Worm (Caenorhabditis elegans) whole organism, young adult: ENCODE measurements around the gene C03G6.6.
"Not testable (repeated sequence)": the region's sequence is repeated elsewhere in the genome, so short reads cannot be mapped to it uniquely, and the experiment has no call there.

ENCODE experiments used
- B0336.3 ChIP-seq: fragments of 200-800 bp; sonication (Bioruptor generic); IDR thresholded peaks from 2 replicates; pipeline ENCODE4 v1.3.6; 2022; ENCODE audit warnings: missing genetic modification characterization, missing compliant biosample characterization
- C17E4.6 ChIP-seq: fragments of 200-800 bp; sonication (Bioruptor generic); IDR thresholded peaks from 2 replicates; pipeline ENCODE4 v1.3.6; 2022; ENCODE audit warnings: missing genetic modification reagents, missing genetic modification characterization, missing compliant biosample characterization
- D2030.7 ChIP-seq: fragments of 200-800 bp; sonication (Bioruptor generic); IDR thresholded peaks from 2 replicates; pipeline ENCODE4 v1.3.6; 2022; ENCODE audit warnings: missing genetic modification reagents, missing genetic modification characterization, missing compliant biosample characterization
- F10E7.11 ChIP-seq: sonication (generic microtip); optimal IDR thresholded peaks from 2 replicates; lab custom pipeline; 2017; ENCODE audit warnings: mild to moderate bottlenecking, missing genetic modification characterization, moderate library complexity, missing compliant biosample characterization
- F22D6.2 ChIP-seq: sonication (generic microtip); optimal IDR thresholded peaks from 2 replicates; lab custom pipeline; 2016; ENCODE audit warnings: mild to moderate bottlenecking, missing genetic modification characterization, missing compliant biosample characterization
- F39B2.1 ChIP-seq: fragments of 200-800 bp; sonication (Bioruptor generic); IDR thresholded peaks from 2 replicates; pipeline ENCODE4 v1.3.6; 2022; ENCODE audit warnings: missing genetic modification reagents, missing genetic modification characterization, missing compliant biosample characterization
- F52B5.7 ChIP-seq: sonication (generic microtip); optimal IDR thresholded peaks from 2 replicates; lab custom pipeline; 2016; ENCODE audit warnings: mild to moderate bottlenecking, missing genetic modification characterization, missing compliant biosample characterization
- K11D2.4 ChIP-seq: fragments of 200-800 bp; sonication (Bioruptor generic); IDR thresholded peaks from 2 replicates; pipeline ENCODE4 v1.3.6; 2022; ENCODE audit warnings: missing genetic modification reagents, missing genetic modification characterization, missing compliant biosample characterization
- T07F8.4 ChIP-seq: sonication (generic microtip); optimal IDR thresholded peaks from 2 replicates; lab custom pipeline; 2016; ENCODE audit warnings: mild to moderate bottlenecking, missing genetic modification characterization, moderate library complexity, missing compliant biosample characterization
- T26A5.8 ChIP-seq: sonication (generic microtip); optimal IDR thresholded peaks from 2 replicates; lab custom pipeline; 2016; ENCODE audit warnings: missing genetic modification characterization, missing compliant biosample characterization
- Y56A3A.18 ChIP-seq: fragments of 200-800 bp; sonication (Bioruptor generic); IDR thresholded peaks from 2 replicates; pipeline ENCODE4 v1.3.6; 2022; ENCODE audit warnings: missing genetic modification reagents, missing genetic modification characterization, missing compliant biosample characterization
- Y79H2A.3 ChIP-seq: fragments of 200-800 bp; sonication (Bioruptor generic); conservative IDR thresholded peaks from 2 replicates; pipeline ENCODE4 v1.3.6; 2022; ENCODE audit warnings: missing genetic modification reagents, missing genetic modification characterization, missing compliant biosample characterization
- ama-1 ChIP-seq, 3 experiments: fragments of 150-350 bp in 1 of 3; sonication (generic microtip) in 2 of 3; optimal IDR thresholded peaks; 2 replicates each; lab custom pipeline; 2014 to 2018; ENCODE audit warnings: missing biosample characterization in 2 of 3, missing genetic modification characterization in 2 of 3, missing genetic modification reagents in 2 of 3
- aptf-2 ChIP-seq: fragments of 200-800 bp; sonication (Bioruptor generic); conservative IDR thresholded peaks from 2 replicates; pipeline ENCODE4 v1.3.6; 2022; ENCODE audit warnings: missing genetic modification reagents, missing genetic modification characterization, missing compliant biosample characterization
- athp-1 ChIP-seq: sonication (generic microtip); optimal IDR thresholded peaks from 2 replicates; lab custom pipeline; 2017; ENCODE audit warnings: mild to moderate bottlenecking, missing genetic modification characterization, missing compliant biosample characterization
- ccch-3 ChIP-seq: fragments of 200-800 bp; sonication (Bioruptor generic); optimal IDR thresholded peaks from 2 replicates; lab custom pipeline; 2018; ENCODE audit warnings: mild to moderate bottlenecking, missing genetic modification characterization, missing compliant biosample characterization
- cebp-2 ChIP-seq: fragments of 200-800 bp; sonication (Bioruptor generic); IDR thresholded peaks from 2 replicates; pipeline ENCODE4 v1.3.6; 2022; ENCODE audit warnings: missing genetic modification characterization, missing compliant biosample characterization
- ceh-100 ChIP-seq: fragments of 200-800 bp; sonication (Bioruptor generic); IDR thresholded peaks from 2 replicates; pipeline ENCODE4 v1.3.6; 2022; ENCODE audit warnings: missing genetic modification reagents, missing genetic modification characterization, missing compliant biosample characterization
- ceh-58 ChIP-seq: fragments of 200-800 bp; sonication (Bioruptor generic); IDR thresholded peaks from 2 replicates; pipeline ENCODE4 v1.3.6; 2022; ENCODE audit warnings: missing genetic modification characterization, missing compliant biosample characterization
- ceh-79 ChIP-seq: sonication (generic microtip); optimal IDR thresholded peaks from 2 replicates; lab custom pipeline; 2017; ENCODE audit warnings: mild to moderate bottlenecking, missing genetic modification characterization, missing compliant biosample characterization
- efl-1 ChIP-seq: fragments of 150-350 bp; optimal IDR thresholded peaks from 2 replicates; lab custom pipeline; 2014; ENCODE audit warnings: missing biosample characterization, missing genetic modification reagents, missing genetic modification characterization
- ekl-4 ChIP-seq: fragments of 200-800 bp; sonication (Bioruptor generic); IDR thresholded peaks from 2 replicates; pipeline ENCODE4 v1.3.6; 2022; ENCODE audit warnings: missing genetic modification reagents, missing genetic modification characterization, missing compliant biosample characterization
- hmg-20 ChIP-seq: fragments of 200-800 bp; sonication (Bioruptor generic); IDR thresholded peaks from 2 replicates; pipeline ENCODE4 v1.3.6; 2022; ENCODE audit warnings: missing genetic modification reagents, missing genetic modification characterization, missing compliant biosample characterization
- lag-1 ChIP-seq: fragments of 200-800 bp; sonication (Bioruptor generic); IDR thresholded peaks from 2 replicates; pipeline ENCODE4 v1.3.6; 2022; ENCODE audit warnings: missing genetic modification reagents, missing genetic modification characterization, missing compliant biosample characterization
- lin-35 ChIP-seq, 3 experiments: fragments of 150-350 bp in 2 of 3; sonication (generic microtip) in 1 of 3; optimal IDR thresholded peaks; 2 replicates each; lab custom pipeline; 2014 to 2018; ENCODE audit warnings: missing biosample characterization in 3 of 3, missing genetic modification characterization in 3 of 3, missing genetic modification reagents in 3 of 3
- lsy-27 ChIP-seq: sonication (generic microtip); optimal IDR thresholded peaks from 2 replicates; lab custom pipeline; 2017; ENCODE audit warnings: missing genetic modification characterization, mild to moderate bottlenecking, missing compliant biosample characterization, antibody characterized with exemption, missing genotype, borderline replicate concordance; ENCODE audit not compliant: insufficient read depth
- madf-8 ChIP-seq: fragments of 200-800 bp; sonication (Bioruptor generic); conservative IDR thresholded peaks from 2 replicates; pipeline ENCODE4 v1.3.6; 2022; ENCODE audit warnings: missing genetic modification reagents, missing genetic modification characterization, missing compliant biosample characterization
- mcd-1 ChIP-seq: fragments of 200-800 bp; sonication (Bioruptor generic); IDR thresholded peaks from 2 replicates; pipeline ENCODE4 v1.3.6; 2022; ENCODE audit warnings: missing genetic modification reagents, missing genetic modification characterization, missing compliant biosample characterization
- mel-28 ChIP-seq: sonication (generic microtip); optimal IDR thresholded peaks from 2 replicates; lab custom pipeline; 2016; ENCODE audit warnings: borderline replicate concordance, mild to moderate bottlenecking, missing genetic modification characterization, missing compliant biosample characterization
- mes-4 ChIP-seq: sonication (generic microtip); optimal IDR thresholded peaks from 2 replicates; lab custom pipeline; 2016; ENCODE audit warnings: missing genotype, missing genetic modification characterization, missing compliant biosample characterization
- nfya-2 ChIP-seq: fragments of 200-800 bp; sonication (Bioruptor generic); IDR thresholded peaks from 2 replicates; pipeline ENCODE4 v1.3.6; 2022; ENCODE audit warnings: missing genetic modification reagents, missing genetic modification characterization, missing compliant biosample characterization
- nhr-179 ChIP-seq: sonication (generic microtip); optimal IDR thresholded peaks from 2 replicates; lab custom pipeline; 2016; ENCODE audit warnings: mild to moderate bottlenecking, missing genetic modification characterization, missing compliant biosample characterization
- pha-4 ChIP-seq: fragments of 150-350 bp; sonication (generic microtip); optimal IDR thresholded peaks from 2 replicates; lab custom pipeline; 2014; ENCODE audit warnings: missing biosample characterization, missing genetic modification reagents, missing genetic modification characterization
- repo-1 ChIP-seq: sonication (generic microtip); optimal IDR thresholded peaks from 2 replicates; lab custom pipeline; 2017; ENCODE audit warnings: mild to moderate bottlenecking, missing genetic modification characterization, missing compliant biosample characterization
- snpc-4 ChIP-seq, 5 experiments: fragments of 150-350 bp in 1 of 5; sonication (generic microtip) in 4 of 5; optimal IDR thresholded peaks; 2 replicates each; lab custom pipeline; 2014 to 2018; ENCODE audit warnings: missing genetic modification characterization in 5 of 5, missing biosample characterization in 3 of 5, antibody characterized with exemption in 2 of 5, mild to moderate bottlenecking in 2 of 5, missing compliant biosample characterization in 2 of 5, missing genotype in 2 of 5, moderate library complexity in 2 of 5, missing genetic modification reagents in 1 of 5
- unc-62 ChIP-seq: fragments of 150-350 bp; optimal IDR thresholded peaks from 2 replicates; lab custom pipeline; 2014; ENCODE audit warnings: missing biosample characterization, missing genetic modification reagents, missing genetic modification characterization
- xnd-1 ChIP-seq: sonication (generic microtip); optimal IDR thresholded peaks from 2 replicates; lab custom pipeline; 2016; ENCODE audit warnings: missing genotype, missing genetic modification reagents, missing genetic modification characterization, missing compliant biosample characterization
- ztf-25 ChIP-seq: fragments of 200-800 bp; sonication (Bioruptor generic); IDR thresholded peaks from 2 replicates; pipeline ENCODE4 v1.3.6; 2022; ENCODE audit warnings: missing genetic modification reagents, missing genetic modification characterization, missing compliant biosample characterization

The C03G6.6 gene

ce11 chrV:7337218-7337617 lies 20.0 kb upstream of the C03G6.6 start, which contains the start of gene F10G2.7:
TSS of gene F10G2.7 (minus strand) at chrV:7337318.
- not testable (repeated sequence) for TF ChIP-seq cebp-2; ccch-3 (GFP tag; lab: Kevin White, UChicago); ekl-4 (GFP tag; lab: Robert Waterston, UW)

ce11 chrV:7339831-7340230 lies 17.4 kb upstream of the C03G6.6 start, which contains the start of gene srh-187:
TSS of gene srh-187 (minus strand) at chrV:7339931.
- no peak for TF ChIP-seq ceh-79 (tag; lab: Kevin White, UChicago)

ce11 chrV:7341942-7342341 lies 15.3 kb upstream of the C03G6.6 start, which contains the start of the genes nhr-263 and nhr-148:
TSS of gene nhr-263 (minus strand) at chrV:7342042.
TSS of gene nhr-148 (plus strand) at chrV:7342156.
- TF ChIP-seq lag-1 (GFP tag; lab: Robert Waterston, UW) (no peak), ama-1 (optimal IDR thresholded peaks at IDR 0.05; lab: Kevin White, UChicago) (no peak), ama-1 (GFP tag; optimal IDR thresholded peaks at IDR 0.05; lab: Kevin White, UChicago) (no peak), T07F8.4 (tag; lab: Kevin White, UChicago) (no peak), mcd-1 (GFP tag; lab: Robert Waterston, UW) (no peak)

- TF ChIP-seq repo-1 (tag; lab: Kevin White, UChicago) (no peak), D2030.7 (no peak), aptf-2 (no peak), hmg-20 (GFP tag; lab: Robert Waterston, UW) (no peak), xnd-1 (tag; lab: Kevin White, UChicago) (no peak), lin-35 (GFP tag; optimal IDR thresholded peaks at IDR 0.05; lab: Kevin White, UChicago) (no peak), ztf-25 (GFP tag; lab: Robert Waterston, UW) (no peak), F22D6.2 (tag; lab: Kevin White, UChicago) (no peak), B0336.3 (GFP tag; lab: Robert Waterston, UW) (no peak)
These were observed 13.7 kb upstream of the C03G6.6 start, which contains the start of gene srh-244 for ce11 chrV:7343522-7343921. TSS of gene srh-244 (plus strand) at chrV:7343822.

ce11 chrV:7345494-7345893 lies 11.7 kb upstream of the C03G6.6 start, which contains the start of gene nhr-147:
TSS of gene nhr-147 (plus strand) at chrV:7345794.
- TF ChIP-seq F10E7.11, mel-28, pha-4 (tag; lab: Kevin White, UChicago): not testable (repeated sequence)

- no peak for TF ChIP-seq F52B5.7 (tag; lab: Kevin White, UChicago)
- TF ChIP-seq F39B2.1 (GFP tag; lab: Robert Waterston, UW) = no peak
- TF ChIP-seq athp-1 = no peak
- TF ChIP-seq Y56A3A.18 = no peak
- no peak for TF ChIP-seq nhr-179
- TF ChIP-seq mes-4 (tag; lab: Kevin White, UChicago) = no peak
- TF ChIP-seq ceh-100 (GFP tag; lab: Robert Waterston, UW) = no peak
- no peak for TF ChIP-seq T26A5.8 (tag; lab: Kevin White, UChicago)
- TF ChIP-seq K11D2.4 (GFP tag; lab: Robert Waterston, UW) = no peak
- TF ChIP-seq madf-8 (GFP tag; lab: Robert Waterston, UW) = no peak
- TF ChIP-seq lsy-27 (tag; lab: Kevin White, UChicago) = no peak
- no peak for TF ChIP-seq nfya-2 (GFP tag; lab: Robert Waterston, UW)
- no peak for TF ChIP-seq unc-62 (GFP tag; lab: Kevin White, UChicago)
- no peak for TF ChIP-seq C17E4.6
- TF ChIP-seq ama-1 (optimal IDR thresholded peaks at IDR 0.05; lab: Kevin White, UChicago) = no peak
- no peak for TF ChIP-seq ama-1 (GFP tag; optimal IDR thresholded peaks at IDR 0.05; lab: Kevin White, UChicago)
- no peak for TF ChIP-seq Y79H2A.3 (GFP tag; lab: Robert Waterston, UW)
- TF ChIP-seq efl-1 (GFP tag; lab: Kevin White, UChicago) = no peak
- TF ChIP-seq snpc-4 (GFP tag; optimal IDR thresholded peaks at IDR 0.05; lab: Kevin White, UChicago) = no peak
- TF ChIP-seq snpc-4 (tag; optimal IDR thresholded peaks at IDR 0.05; lab: Kevin White, UChicago) = no peak
- TF ChIP-seq ceh-58 = no peak
- no peak for TF ChIP-seq aptf-2
- TF ChIP-seq, all 124 proteins: peak for 0
These were observed 7.7 kb upstream of the C03G6.6 start, which contains the start of gene nhr-149 for ce11 chrV:7349541-7349940. TSS of gene nhr-149 (minus strand) at chrV:7349641.
